Worm (Caenorhabditis elegans) whole organism, young adult: Measurements from ENCODE around the gene C46G7.5.
"Not testable (repeated sequence)": the region's sequence is repeated elsewhere in the genome, so short reads cannot be mapped to it uniquely, and the experiment has no call there.

Experiments
- B0336.3 ChIP-seq: fragments of 200-800 bp; sonication (Bioruptor generic); IDR thresholded peaks from 2 replicates; pipeline ENCODE4 v1.3.6; 2022; ENCODE audit warnings: missing genetic modification characterization, missing compliant biosample characterization
- F23B12.7 ChIP-seq: sonication (generic microtip); optimal IDR thresholded peaks from 2 replicates; lab custom pipeline; 2017; ENCODE audit warnings: missing genetic modification characterization, mild to moderate bottlenecking, missing compliant biosample characterization, antibody characterized with exemption, moderate library complexity; ENCODE audit not compliant: insufficient read depth
- Y53G8AR.9 ChIP-seq: fragments of 200-800 bp; sonication (Bioruptor generic); conservative IDR thresholded peaks from 2 replicates; pipeline ENCODE4 v1.3.6; 2022; ENCODE audit warnings: missing genetic modification reagents, missing genetic modification characterization, missing compliant biosample characterization
- Y56A3A.18 ChIP-seq: fragments of 200-800 bp; sonication (Bioruptor generic); IDR thresholded peaks from 2 replicates; pipeline ENCODE4 v1.3.6; 2022; ENCODE audit warnings: missing genetic modification reagents, missing genetic modification characterization, missing compliant biosample characterization
- ama-1 ChIP-seq, 3 experiments: fragments of 150-350 bp in 1 of 3; sonication (generic microtip) in 2 of 3; optimal IDR thresholded peaks; 2 replicates each; lab custom pipeline; 2014 to 2018; ENCODE audit warnings: missing biosample characterization in 2 of 3, missing genetic modification characterization in 2 of 3, missing genetic modification reagents in 2 of 3
- ceh-79 ChIP-seq: sonication (generic microtip); optimal IDR thresholded peaks from 2 replicates; lab custom pipeline; 2017; ENCODE audit warnings: mild to moderate bottlenecking, missing genetic modification characterization, missing compliant biosample characterization
- egl-44 ChIP-seq: fragments of 200-800 bp; sonication (Bioruptor generic); IDR thresholded peaks from 2 replicates; pipeline ENCODE4 v1.3.6; 2022; ENCODE audit warnings: missing genetic modification reagents, missing genetic modification characterization, missing compliant biosample characterization
- egrh-3 ChIP-seq: fragments of 200-800 bp; sonication (Bioruptor generic); IDR thresholded peaks from 2 replicates; pipeline ENCODE4 v1.3.6; 2022; ENCODE audit warnings: missing genetic modification reagents, missing genetic modification characterization, missing compliant biosample characterization
- lir-1 ChIP-seq: fragments of 200-800 bp; sonication (Bioruptor generic); conservative IDR thresholded peaks from 2 replicates; pipeline ENCODE4 v1.3.6; 2022; ENCODE audit warnings: missing genetic modification reagents, missing genetic modification characterization, missing compliant biosample characterization
- nfyb-1 ChIP-seq: fragments of 200-800 bp; sonication (Bioruptor generic); IDR thresholded peaks from 2 replicates; pipeline ENCODE4 v1.3.6; 2022; ENCODE audit warnings: missing genetic modification reagents, missing genetic modification characterization, missing compliant biosample characterization
- rpc-1 ChIP-seq, 2 experiments: fragments of 150-350 bp in 1 of 2; sonication (generic microtip) in 1 of 2; optimal IDR thresholded peaks; 2 replicates each; lab custom pipeline; 2014 to 2018; ENCODE audit warnings: missing biosample characterization in 1 of 2, missing genetic modification characterization in 1 of 2, missing genetic modification reagents in 1 of 2, missing genotype in 1 of 2
- unc-62 ChIP-seq: fragments of 150-350 bp; optimal IDR thresholded peaks from 2 replicates; lab custom pipeline; 2014; ENCODE audit warnings: missing biosample characterization, missing genetic modification reagents, missing genetic modification characterization
- ztf-28 ChIP-seq: fragments of 200-800 bp; sonication (Bioruptor generic); IDR thresholded peaks from 2 replicates; pipeline ENCODE4 v1.3.6; 2022; ENCODE audit warnings: missing genetic modification reagents, missing genetic modification characterization, missing compliant biosample characterization

ce11 chrIV:6033539-6033938, 22.1 kb upstream of the C46G7.5 start, which contains the start of gene pqn-22:
- TF ChIP-seq egrh-3; lir-1 (GFP tag; lab: Robert Waterston, UW); ztf-28; B0336.3 (GFP tag; lab: Robert Waterston, UW); rpc-1 (optimal IDR thresholded peaks at IDR 0.05; lab: Kevin White, UChicago); rpc-1 (tag; optimal IDR thresholded peaks at IDR 0.05; lab: Kevin White, UChicago); nfyb-1 (GFP tag; lab: Robert Waterston, UW); egl-44 (GFP tag; lab: Robert Waterston, UW); Y53G8AR.9 (GFP tag; lab: Robert Waterston, UW); F23B12.7 (tag; lab: Kevin White, UChicago); ceh-79; unc-62 (GFP tag; lab: Kevin White, UChicago); Y56A3A.18 (GFP tag; lab: Robert Waterston, UW); ama-1 (optimal IDR thresholded peaks at IDR 0.05; lab: Kevin White, UChicago); ama-1 (GFP tag; optimal IDR thresholded peaks at IDR 0.05; lab: Kevin White, UChicago): not testable (repeated sequence)
